Worm (Caenorhabditis elegans): ENCODE data around the gene srh-17.

The srh-17 gene

ce11 chrV:14660608-14661355, at the start of gene srh-17:
srh-17 (plus strand) TSS chrV:14661305.
- no peak for TF ChIP-seq elt-2 (tag; optimal IDR thresholded peaks at IDR 0.05)
- TF ChIP-seq swsn-7 (tag; optimal IDR thresholded peaks at IDR 0.05): no peak
- no peak for TF ChIP-seq hlh-4 (tag; optimal IDR thresholded peaks at IDR 0.05)
- TF ChIP-seq ama-1 (optimal IDR thresholded peaks at IDR 0.05): no peak
- no peak for TF ChIP-seq dsc-1 (tag; optimal IDR thresholded peaks at IDR 0.05)
- TF ChIP-seq nhr-11 (tag; optimal IDR thresholded peaks at IDR 0.05): no peak
- no peak for TF ChIP-seq zag-1 (tag; optimal IDR thresholded peaks at IDR 0.05)
- peak; percentile 1 for TF ChIP-seq skn-1 (tag; optimal IDR thresholded peaks at IDR 0.05)
- TF ChIP-seq lin-35 (GFP tag; optimal IDR thresholded peaks at IDR 0.05): peak in 1 of 2 experiments; percentile 74
- peak; percentile 95 for TF ChIP-seq nhr-85 (tag)
- peak; percentile 49 for TF ChIP-seq nhr-47 (tag; optimal IDR thresholded peaks at IDR 0.05)
- no peak for TF ChIP-seq aha-1 (tag; optimal IDR thresholded peaks at IDR 0.05)
- TF ChIP-seq egl-27 (tag; optimal IDR thresholded peaks at IDR 0.05): no peak
- TF ChIP-seq xbp-1 (tag; optimal IDR thresholded peaks at IDR 0.05): no peak
- no peak for TF ChIP-seq sptf-1 (tag; optimal IDR thresholded peaks at IDR 0.05)
- no peak for TF ChIP-seq ztf-4 (tag; optimal IDR thresholded peaks at IDR 0.05)
- TF ChIP-seq snpc-4 (tag; optimal IDR thresholded peaks at IDR 0.05): no peak
- TF ChIP-seq egl-13 (tag; optimal IDR thresholded peaks at IDR 0.05): no peak
- no peak for TF ChIP-seq lin-13 (GFP tag; optimal IDR thresholded peaks at IDR 0.05)
- TF ChIP-seq efl-3 (GFP tag; optimal IDR thresholded peaks at IDR 0.05): no peak
- no peak for TF ChIP-seq ceh-82 (tag; optimal IDR thresholded peaks at IDR 0.05)
- no peak for TF ChIP-seq pax-3 (tag; optimal IDR thresholded peaks at IDR 0.05)
- no peak for TF ChIP-seq ztf-11 (tag; optimal IDR thresholded peaks at IDR 0.05)
- TF ChIP-seq mep-1 (tag; optimal IDR thresholded peaks at IDR 0.05): no peak
- peak; percentile 59 for TF ChIP-seq tbx-2 (tag; optimal IDR thresholded peaks at IDR 0.05)
- no peak for TF ChIP-seq pqm-1 (tag; optimal IDR thresholded peaks at IDR 0.05)
- no peak for TF ChIP-seq lir-3 (tag; optimal IDR thresholded peaks at IDR 0.05; ENCODE audit: poor library complexity)
- TF ChIP-seq nhr-76 (tag; optimal IDR thresholded peaks at IDR 0.05): no peak
- peak; percentile 64 for TF ChIP-seq snu-23 (GFP tag; optimal IDR thresholded peaks at IDR 0.05)
- TF ChIP-seq aly-2 (tag; optimal IDR thresholded peaks at IDR 0.05): no peak
- no peak for TF ChIP-seq alr-1 (tag; optimal IDR thresholded peaks at IDR 0.05; ENCODE audit: borderline replicate concordance)
- peak; percentile 43 for TF ChIP-seq nhr-19 (GFP tag; conservative IDR thresholded peaks at IDR 0.05)
- TF ChIP-seq unc-30 (tag; optimal IDR thresholded peaks at IDR 0.05): no peak
- TF ChIP-seq blmp-1 (tag; optimal IDR thresholded peaks at IDR 0.05): peak; percentile 91
- no peak for TF ChIP-seq vab-15 (tag; optimal IDR thresholded peaks at IDR 0.05)
- no peak for TF ChIP-seq ets-5 (GFP tag; IDR thresholded peaks at IDR 0.05)
- no peak for TF ChIP-seq ceh-88 (GFP tag; IDR thresholded peaks at IDR 0.05)
- no peak for TF ChIP-seq dpl-1 (GFP tag; optimal IDR thresholded peaks at IDR 0.05)
- TF ChIP-seq sox-4 (tag; optimal IDR thresholded peaks at IDR 0.05): no peak
- no peak for TF ChIP-seq fkh-10 (GFP tag; optimal IDR thresholded peaks at IDR 0.05)
- TF ChIP-seq jun-1 (tag; optimal IDR thresholded peaks at IDR 0.05): no peak
- TF ChIP-seq nhr-12 (tag; optimal IDR thresholded peaks at IDR 0.05): no peak
- no peak for TF ChIP-seq nhr-28 (tag; optimal IDR thresholded peaks at IDR 0.05)
- TF ChIP-seq rnt-1 (tag; optimal IDR thresholded peaks at IDR 0.05): no peak
- TF ChIP-seq nhr-77 (tag; optimal IDR thresholded peaks at IDR 0.05): no peak
- TF ChIP-seq nhr-90 (tag; optimal IDR thresholded peaks at IDR 0.05; ENCODE audit: poor library complexity): peak; percentile 73
- no peak for TF ChIP-seq ces-1 (GFP tag; optimal IDR thresholded peaks at IDR 0.05)
- TF ChIP-seq lin-39 (tag; optimal IDR thresholded peaks at IDR 0.05): no peak
- no peak for TF ChIP-seq unc-86 (tag; optimal IDR thresholded peaks at IDR 0.05)
- TF ChIP-seq irx-1 (tag; optimal IDR thresholded peaks at IDR 0.05): no peak
- TF ChIP-seq mab-9 (GFP tag; IDR thresholded peaks at IDR 0.05): no peak
- peak; percentile 50; the same call in 1 of the 2 replicates for TF ChIP-seq grh-1 (GFP tag; IDR thresholded peaks at IDR 0.05)
- TF ChIP-seq pag-3 (tag; optimal IDR thresholded peaks at IDR 0.05; ENCODE audit: borderline replicate concordance, insufficient read depth): no peak

Data from whole organism, L1 larva.